Worm (Caenorhabditis elegans): ENCODE data around the gene marc-2.

- TF ChIP-seq nhr-12 (tag; optimal IDR thresholded peaks at IDR 0.05) (no peak), sem-2 (GFP tag; optimal IDR thresholded peaks at IDR 0.05) (no peak)
These were observed 32.9 kb upstream of the marc-2 start, which contains the start of gene gbh-1 for ce11 chrII:10693655-10694054.

Data from whole organism, mixed stage, embryonic.